Fruit fly (Drosophila melanogaster): ENCODE measurements around the gene CG13445.

CG13445 gene

DNA sequence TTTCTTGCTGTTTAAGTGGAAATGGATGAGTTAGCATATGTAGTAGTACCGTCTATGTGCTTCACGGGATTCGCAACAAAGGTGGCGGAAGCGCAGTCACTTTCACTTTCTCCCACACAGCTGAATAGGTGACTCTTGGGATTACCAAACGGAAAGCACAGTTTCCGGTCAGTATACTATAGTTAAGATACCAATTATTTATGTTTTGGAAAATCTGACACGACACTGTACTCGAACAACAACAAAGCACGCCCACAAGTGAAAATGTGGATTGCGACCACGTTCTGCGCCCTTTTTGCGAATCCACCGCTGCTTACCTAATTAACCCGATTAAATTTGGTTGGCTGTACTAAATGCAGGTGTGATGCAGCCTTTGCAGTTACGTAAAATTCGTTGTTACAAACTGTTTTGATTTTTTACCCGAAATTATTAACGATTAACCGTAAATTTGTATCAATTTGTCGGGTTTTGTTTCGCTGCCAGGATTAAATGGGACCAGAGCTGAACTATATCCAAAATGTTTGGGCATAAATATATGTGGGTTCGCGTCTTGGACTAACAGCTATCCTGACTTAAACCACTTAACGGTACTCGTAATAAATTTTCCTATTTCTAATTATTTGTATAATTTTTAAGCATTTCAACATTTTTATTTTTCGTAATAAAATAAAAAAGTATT, 25.7 kb downstream of the CG13445 start, which contains the start of gene CG18081 (continued):
- TF ChIP-seq jing (GFP tag; optimal IDR thresholded peaks at IDR 0.05) (no peak), CG14710 (tag; optimal IDR thresholded peaks at IDR 0.05) (peak; percentile 49), CG10979 (tag; optimal IDR thresholded peaks at IDR 0.05) (no peak), lilli (GFP tag; optimal IDR thresholded peaks at IDR 0.05) (no peak), mirr (GFP tag; optimal IDR thresholded peaks at IDR 0.05) (no peak), Sry-δ (GFP tag; optimal IDR thresholded peaks at IDR 0.05) (peak; percentile 20), insv (GFP tag; optimal IDR thresholded peaks at IDR 0.05) (no peak), Blimp-1 (GFP tag; optimal IDR thresholded peaks at IDR 0.05) (peak; percentile 66), Lhr (GFP tag; optimal IDR thresholded peaks at IDR 0.05) (peak; percentile 57), Hmx (GFP tag; optimal IDR thresholded peaks at IDR 0.05) (no peak), ERR (GFP tag; optimal IDR thresholded peaks at IDR 0.05) (no peak), repo (GFP tag; optimal IDR thresholded peaks at IDR 0.05) (no peak), row (GFP tag; IDR thresholded peaks at IDR 0.05) (peak; percentile 50; the same call in 2 of the 3 replicates), danr (GFP tag; IDR thresholded peaks at IDR 0.05) (no peak), CG7271 (tag; optimal IDR thresholded peaks at IDR 0.05) (no peak), Bteb2 (GFP tag; optimal IDR thresholded peaks at IDR 0.05) (no peak), Hr39 (optimal IDR thresholded peaks at IDR 0.05) (no peak), sr (GFP tag; IDR thresholded peaks at IDR 0.05) (no peak), E2f1 (GFP tag; IDR thresholded peaks at IDR 0.05) (no peak), crc (GFP tag; optimal IDR thresholded peaks at IDR 0.05) (no peak), schlank (tag; optimal IDR thresholded peaks at IDR 0.05) (no peak), CG13424 (tag; optimal IDR thresholded peaks at IDR 0.05) (no peak), CG4617 (GFP tag; optimal IDR thresholded peaks at IDR 0.05; ENCODE audit: borderline replicate concordance) (peak; percentile 85), crp (GFP tag; optimal IDR thresholded peaks at IDR 0.05) (peak in 1 of 2 experiments; percentile 27), CG2129 (GFP tag; IDR thresholded peaks at IDR 0.05; ENCODE audit: partially characterized antibody) (no peak), eve (GFP tag; optimal IDR thresholded peaks at IDR 0.05) (peak in 1 of 2 experiments; percentile 47), Hey (tag; optimal IDR thresholded peaks at IDR 0.05) (no peak), CG7963 (GFP tag; IDR thresholded peaks at IDR 0.05; ENCODE audit: partially characterized antibody) (no peak), CTCF (GFP tag; optimal IDR thresholded peaks at IDR 0.05) (peak; percentile 29), D19A (tag; optimal IDR thresholded peaks at IDR 0.05) (peak; percentile 11), CG2116 (GFP tag; optimal IDR thresholded peaks at IDR 0.05) (peak; percentile 27), CG2202 (tag; optimal IDR thresholded peaks at IDR 0.05) (no peak), H15 (GFP tag; IDR thresholded peaks at IDR 0.05) (no peak), CG9876 (GFP tag; optimal IDR thresholded peaks at IDR 0.05) (no peak), mam (GFP tag; optimal IDR thresholded peaks at IDR 0.05) (no peak), ci (GFP tag; IDR thresholded peaks at IDR 0.05) (no peak), so (GFP tag; IDR thresholded peaks at IDR 0.05) (no peak), rib (GFP tag; IDR thresholded peaks at IDR 0.05) (no peak), Dp (GFP tag; optimal IDR thresholded peaks at IDR 0.05) (peak; percentile 31), sug (tag; optimal IDR thresholded peaks at IDR 0.05) (peak; percentile 12), CG10654 (GFP tag; optimal IDR thresholded peaks at IDR 0.05) (no peak), GATAe (GFP tag; conservative IDR thresholded peaks at IDR 0.05) (no peak), Bdp1 (GFP tag; optimal IDR thresholded peaks at IDR 0.05) (no peak), CG18619 (GFP tag; optimal IDR thresholded peaks at IDR 0.05) (no peak), CG10462 (GFP tag; optimal IDR thresholded peaks at IDR 0.05) (peak; percentile 20), pzg (GFP tag; optimal IDR thresholded peaks at IDR 0.05) (peak; percentile 77), CG10147 (GFP tag; optimal IDR thresholded peaks at IDR 0.05) (no peak), seq (GFP tag; IDR thresholded peaks at IDR 0.05) (no peak), wek (GFP tag; optimal IDR thresholded peaks at IDR 0.05) (peak; percentile 22), CG17385 (GFP tag; optimal IDR thresholded peaks at IDR 0.05) (no peak), CG9797 (GFP tag; optimal IDR thresholded peaks at IDR 0.05) (peak; percentile 70)
